Worm (Caenorhabditis elegans) whole organism, L3 larva: ENCODE measurements around the gene sdz-24.

ENCODE experiments used
- R02D3.7 ChIP-seq: fragments of 150-350 bp; optimal IDR thresholded peaks from 2 replicates; lab custom pipeline; 2014; ENCODE audit warnings: missing biosample characterization, missing genetic modification characterization
- aly-2 ChIP-seq: fragments of 150-350 bp; optimal IDR thresholded peaks from 2 replicates; lab custom pipeline; 2014; ENCODE audit warnings: missing biosample characterization, missing genetic modification characterization
- ceh-16 ChIP-seq: sonication (generic microtip); optimal IDR thresholded peaks from 2 replicates; lab custom pipeline; 2017; ENCODE audit warnings: missing biosample characterization, missing genetic modification characterization
- ceh-28 ChIP-seq: fragments of 150-350 bp; optimal IDR thresholded peaks from 2 replicates; lab custom pipeline; 2014; ENCODE audit warnings: missing biosample characterization, missing genetic modification reagents, missing genetic modification characterization
- ceh-82 ChIP-seq: fragments of 150-350 bp; optimal IDR thresholded peaks from 2 replicates; lab custom pipeline; 2014; ENCODE audit warnings: missing biosample characterization, missing genetic modification characterization
- ceh-9 ChIP-seq: sonication (generic microtip); optimal IDR thresholded peaks from 2 replicates; lab custom pipeline; 2018; ENCODE audit warnings: missing biosample characterization, missing genetic modification characterization
- daf-12 ChIP-seq: fragments of 150-350 bp; optimal IDR thresholded peaks from 2 replicates; lab custom pipeline; 2014; ENCODE audit warnings: missing biosample characterization, missing genetic modification reagents, missing genetic modification characterization
- egl-27 ChIP-seq: sonication (generic microtip); optimal IDR thresholded peaks from 4 replicates; lab custom pipeline; 2017; ENCODE audit warnings: missing biosample characterization, missing genetic modification reagents, missing genetic modification characterization
- egl-5 ChIP-seq: fragments of 150-350 bp; optimal IDR thresholded peaks from 2 replicates; lab custom pipeline; 2017; ENCODE audit warnings: missing biosample characterization, missing genetic modification reagents, missing genetic modification characterization, inconsistent platforms
- elt-1 ChIP-seq: fragments of 150-350 bp; optimal IDR thresholded peaks from 2 replicates; lab custom pipeline; 2014; ENCODE audit warnings: missing biosample characterization, missing genetic modification characterization
- elt-2 ChIP-seq: sonication (generic microtip); optimal IDR thresholded peaks from 2 replicates; lab custom pipeline; 2016; ENCODE audit warnings: missing genetic modification reagents, mild to moderate bottlenecking, missing genetic modification characterization, missing compliant biosample characterization
- elt-3 ChIP-seq, 3 experiments: fragments of 150-350 bp in 1 of 3; sonication (generic microtip) in 2 of 3; optimal IDR thresholded peaks; 2 replicates in 2 of 3; 4 replicates in 1 of 3; lab custom pipeline; 2014 to 2017; ENCODE audit warnings: missing biosample characterization in 3 of 3, missing genetic modification characterization in 3 of 3
- eor-1 ChIP-seq, 2 experiments: fragments of 150-350 bp; optimal IDR thresholded peaks; 2 replicates each; lab custom pipeline; 2014 to 2018; ENCODE audit warnings: missing biosample characterization in 2 of 2, missing genetic modification characterization in 2 of 2
- fkh-10 ChIP-seq: sonication (generic microtip); optimal IDR thresholded peaks from 2 replicates; lab custom pipeline; 2017; ENCODE audit warnings: missing biosample characterization, missing genetic modification reagents, missing genetic modification characterization
- fkh-2 ChIP-seq: fragments of 150-350 bp; optimal IDR thresholded peaks from 2 replicates; lab custom pipeline; 2014; ENCODE audit warnings: missing biosample characterization, missing genetic modification reagents, missing genetic modification characterization
- fos-1 ChIP-seq: fragments of 150-350 bp; optimal IDR thresholded peaks from 2 replicates; lab custom pipeline; 2014; ENCODE audit warnings: missing biosample characterization, missing genetic modification characterization
- hmg-11 ChIP-seq: sonication (generic microtip); optimal IDR thresholded peaks from 2 replicates; lab custom pipeline; 2016; ENCODE audit warnings: missing genetic modification characterization, missing compliant biosample characterization
- jun-1 ChIP-seq: fragments of 150-350 bp; optimal IDR thresholded peaks from 2 replicates; lab custom pipeline; 2014; ENCODE audit warnings: missing biosample characterization, missing genetic modification reagents, missing genetic modification characterization
- lin-15B ChIP-seq: fragments of 150-350 bp; optimal IDR thresholded peaks from 2 replicates; lab custom pipeline; 2014; ENCODE audit warnings: missing biosample characterization, missing genetic modification characterization
- lin-39 ChIP-seq: fragments of 150-350 bp; optimal IDR thresholded peaks from 2 replicates; lab custom pipeline; 2018; ENCODE audit warnings: missing biosample characterization, missing genetic modification reagents, missing genetic modification characterization
- lsy-12 ChIP-seq: sonication (generic microtip); optimal IDR thresholded peaks from 2 replicates; lab custom pipeline; 2016; ENCODE audit warnings: mild to moderate bottlenecking, missing genetic modification characterization, missing compliant biosample characterization
- mdl-1 ChIP-seq: fragments of 150-350 bp; optimal IDR thresholded peaks from 2 replicates; lab custom pipeline; 2014; ENCODE audit warnings: missing biosample characterization, missing genetic modification characterization
- mml-1 ChIP-seq: fragments of 150-350 bp; sonication (generic microtip); optimal IDR thresholded peaks from 3 replicates; lab custom pipeline; 2014; ENCODE audit warnings: missing biosample characterization, missing genetic modification characterization
- nfya-1 ChIP-seq: sonication (generic microtip); optimal IDR thresholded peaks from 2 replicates; lab custom pipeline; 2017; ENCODE audit warnings: missing genetic modification characterization, mild to moderate bottlenecking, missing compliant biosample characterization, antibody characterized with exemption, moderate library complexity; ENCODE audit not compliant: insufficient read depth
- nhr-12 ChIP-seq: fragments of 150-350 bp; optimal IDR thresholded peaks from 2 replicates; lab custom pipeline; 2014; ENCODE audit warnings: missing biosample characterization, missing genetic modification characterization
- nhr-23 ChIP-seq: fragments of 150-350 bp; optimal IDR thresholded peaks from 2 replicates; lab custom pipeline; 2014; ENCODE audit warnings: missing biosample characterization, missing genetic modification reagents, missing genetic modification characterization
- nhr-237 ChIP-seq: fragments of 150-350 bp; optimal IDR thresholded peaks from 2 replicates; lab custom pipeline; 2014; ENCODE audit warnings: missing biosample characterization, missing genetic modification characterization
- nhr-25 ChIP-seq: sonication (generic microtip); optimal IDR thresholded peaks from 2 replicates; lab custom pipeline; 2017; ENCODE audit warnings: missing biosample characterization, missing genetic modification characterization
- nhr-67 ChIP-seq: fragments of 150-350 bp; optimal IDR thresholded peaks from 2 replicates; lab custom pipeline; 2014; ENCODE audit warnings: missing biosample characterization, missing genetic modification characterization
- nhr-76 ChIP-seq: fragments of 150-350 bp; sonication (generic microtip); optimal IDR thresholded peaks from 5 replicates; lab custom pipeline; 2014; ENCODE audit warnings: missing biosample characterization, missing genetic modification characterization
- pha-4 ChIP-seq: fragments of 150-350 bp; optimal IDR thresholded peaks from 2 replicates; lab custom pipeline; 2014; ENCODE audit warnings: missing biosample characterization, missing genetic modification reagents, missing genetic modification characterization
- sea-2 ChIP-seq: fragments of 150-350 bp; sonication (generic microtip); optimal IDR thresholded peaks from 4 replicates; lab custom pipeline; 2014; ENCODE audit warnings: missing biosample characterization, missing genetic modification reagents, missing genetic modification characterization
- skn-1 ChIP-seq: fragments of 150-350 bp; optimal IDR thresholded peaks from 2 replicates; lab custom pipeline; 2014; ENCODE audit warnings: missing biosample characterization, missing genetic modification characterization
- tbx-2 ChIP-seq: sonication (generic microtip); optimal IDR thresholded peaks from 2 replicates; lab custom pipeline; 2016; ENCODE audit warnings: mild to moderate bottlenecking, missing genetic modification characterization, missing compliant biosample characterization
- zag-1 ChIP-seq: fragments of 150-350 bp; optimal IDR thresholded peaks from 2 replicates; lab custom pipeline; 2014; ENCODE audit warnings: missing biosample characterization, missing genetic modification characterization
- ztf-11 ChIP-seq: fragments of 150-350 bp; optimal IDR thresholded peaks from 2 replicates; lab custom pipeline; 2014; ENCODE audit warnings: missing biosample characterization, missing genetic modification characterization
- ztf-4 ChIP-seq: fragments of 150-350 bp; optimal IDR thresholded peaks from 2 replicates; lab custom pipeline; 2014; ENCODE audit warnings: missing biosample characterization, missing genetic modification characterization

sdz-24 gene

DNA sequence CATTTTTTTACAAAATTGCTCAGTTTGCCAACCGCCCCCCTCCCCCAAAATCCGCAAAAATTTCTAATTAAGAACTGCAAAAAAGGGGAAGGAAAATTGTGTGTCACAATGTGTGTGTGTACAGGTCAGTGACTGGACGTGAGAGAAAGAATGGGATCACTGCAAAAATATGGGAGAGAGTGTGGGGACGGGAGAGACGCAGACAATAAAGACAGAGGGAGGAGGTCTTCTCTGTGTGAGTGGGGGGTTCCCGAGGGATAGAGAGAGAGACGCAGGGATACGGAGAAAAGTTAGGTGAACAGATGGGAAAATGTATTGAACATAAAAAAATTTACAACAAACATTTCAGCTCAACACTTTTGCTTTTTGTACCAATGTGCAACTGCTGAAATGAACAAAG, 32.5 kb upstream of the sdz-24 start:
- TF ChIP-seq tbx-2 (no peak), mdl-1 (no peak), lin-15B (tag; lab: Kevin White, UChicago) (no peak), nfya-1 (peak; percentile 33), zag-1 (no peak), hmg-11 (tag; lab: Kevin White, UChicago) (peak; percentile 86), jun-1 (tag; lab: Kevin White, UChicago) (peak; percentile 8), nhr-25 (tag; lab: Kevin White, UChicago) (peak; percentile 48), sea-2 (no peak), ztf-11 (no peak), ceh-9 (tag; lab: Kevin White, UChicago) (no peak), egl-27 (tag; lab: Kevin White, UChicago) (no peak), elt-1 (tag; lab: Kevin White, UChicago) (no peak), fkh-10 (GFP tag; lab: Kevin White, UChicago) (no peak), skn-1 (tag; lab: Kevin White, UChicago) (no peak), ceh-28 (tag; lab: Kevin White, UChicago) (no peak), nhr-23 (tag; lab: Kevin White, UChicago) (peak; percentile 72), pha-4 (tag; lab: Kevin White, UChicago) (peak; percentile 65), nhr-67 (tag; lab: Kevin White, UChicago) (no peak), mml-1 (tag; lab: Kevin White, UChicago) (no peak), fkh-2 (tag; lab: Kevin White, UChicago) (no peak), aly-2 (tag; lab: Kevin White, UChicago) (no peak), daf-12 (tag; lab: Kevin White, UChicago) (no peak), ceh-82 (tag; lab: Kevin White, UChicago) (no peak), lin-39 (tag; lab: Kevin White, UChicago) (peak; percentile 41), R02D3.7 (tag; lab: Kevin White, UChicago) (no peak)

DNA sequence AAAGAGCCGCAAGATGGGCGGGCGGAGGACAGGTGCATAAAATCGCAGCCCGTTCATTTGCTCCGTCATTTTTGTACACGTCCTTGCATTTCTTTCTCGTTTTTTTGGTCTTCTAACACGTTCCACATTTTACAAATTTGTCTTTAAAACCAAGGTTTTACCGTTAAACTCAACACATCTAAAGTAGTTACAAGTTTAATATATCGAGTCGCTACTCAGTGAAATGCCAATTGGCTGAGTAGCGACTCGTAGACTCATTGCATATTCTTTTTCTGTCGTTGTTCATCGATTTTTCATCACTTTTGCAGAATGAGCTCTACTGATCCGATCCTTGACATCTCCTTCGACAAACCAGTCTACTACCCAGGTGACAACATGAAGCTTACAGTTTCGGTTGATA, 31.3 kb upstream of the sdz-24 start, which contains the start of gene arrd-1:
Gene arrd-1 (plus strand): TSS at position 301 of the 400 bp plus-strand sequence.
- TF ChIP-seq zag-1 (no peak), daf-12 (tag; lab: Kevin White, UChicago) (no peak), nhr-25 (tag; lab: Kevin White, UChicago) (no peak), elt-1 (tag; lab: Kevin White, UChicago) (no peak), lsy-12 (tag; lab: Kevin White, UChicago) (no peak), elt-3 (tag; optimal IDR thresholded peaks at IDR 0.05; lab: Kevin White, UChicago) (no peak), elt-2 (no peak), hmg-11 (tag; lab: Kevin White, UChicago) (no peak), fkh-10 (GFP tag; lab: Kevin White, UChicago) (no peak), sea-2 (no peak)

DNA sequence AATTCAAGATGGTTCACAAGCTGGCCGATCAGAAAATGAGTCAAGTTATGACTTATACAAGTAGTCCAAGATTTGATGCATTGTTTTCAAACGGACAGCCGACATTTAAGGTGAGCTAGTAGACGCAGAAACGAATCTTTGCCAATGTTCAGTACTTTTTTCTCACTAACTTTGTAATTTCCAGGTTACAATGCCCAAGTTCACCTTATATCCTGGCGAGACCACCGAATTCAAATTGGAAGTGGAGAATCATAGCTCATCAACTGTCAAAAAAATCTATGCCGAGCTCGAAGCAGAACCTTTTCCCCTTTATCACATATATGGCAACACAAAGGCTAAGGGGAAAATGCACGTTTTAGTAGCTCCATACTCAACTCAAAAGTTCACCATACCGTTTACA, 30.6 kb upstream of the sdz-24 start:
- TF ChIP-seq elt-3 (tag; optimal IDR thresholded peaks at IDR 0.05; lab: Kevin White, UChicago) (no peak), mml-1 (tag; lab: Kevin White, UChicago) (no peak), lin-15B (tag; lab: Kevin White, UChicago) (no peak), ztf-4 (tag; lab: Kevin White, UChicago) (no peak), nhr-12 (no peak), sea-2 (no peak), nfya-1 (no peak), fos-1 (tag; lab: Kevin White, UChicago) (no peak), nhr-76 (tag; lab: Kevin White, UChicago) (no peak), ceh-16 (tag; lab: Kevin White, UChicago) (no peak), egl-5 (tag; lab: Kevin White, UChicago) (no peak)

DNA sequence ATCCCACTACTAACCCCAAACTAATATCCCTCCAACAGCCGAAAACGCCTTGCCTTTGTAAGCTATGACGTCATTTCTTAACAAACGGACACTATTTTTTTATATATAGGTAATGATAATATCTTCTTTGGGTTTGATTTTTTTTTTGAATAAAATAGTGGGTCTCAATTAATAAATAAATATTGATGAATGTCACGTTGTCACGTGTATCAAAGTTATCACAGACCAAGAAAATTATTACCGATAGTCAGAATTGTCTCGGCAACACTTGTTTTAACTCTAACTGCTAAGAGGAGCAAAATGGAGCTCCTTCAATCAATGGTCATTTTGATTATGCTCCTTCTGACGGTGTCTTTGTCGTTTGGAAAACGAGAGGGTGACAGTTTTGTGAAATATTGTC, 24.5 kb upstream of the sdz-24 start, which contains the start of gene T04B8.1:
Gene T04B8.1 (plus strand): TSS at position 301 of the 400 bp plus-strand sequence.
- TF ChIP-seq tbx-2 = no peak
- no peak for TF ChIP-seq nhr-237 (tag; lab: Kevin White, UChicago)
- TF ChIP-seq ztf-4 (tag; lab: Kevin White, UChicago) = no peak
- no peak for TF ChIP-seq eor-1 (tag; optimal IDR thresholded peaks at IDR 0.05; lab: Kevin White, UChicago)
